Fruit fly (Drosophila melanogaster) whole organism, embryonic: ENCODE data around the gene nerfin-2.

ENCODE experiments used
- BtbVII ChIP-seq: fragments of 200-800 bp; sonication (Bioruptor generic); optimal IDR thresholded peaks from 3 replicates; lab custom pipeline; 2017; ENCODE audit warnings: missing biosample characterization, mild to moderate bottlenecking, missing genetic modification characterization
- C15 ChIP-seq: fragments of 200-800 bp; sonication (Bioruptor generic); IDR thresholded peaks from 3 replicates; pipeline ENCODE4 v1.3.6; 2022; ENCODE audit warnings: missing biosample characterization, missing genetic modification characterization
- CG11085 ChIP-seq: fragments of 200-800 bp; sonication (Bioruptor generic); IDR thresholded peaks from 2 replicates; pipeline ENCODE4 v1.3.6; 2022; ENCODE audit warnings: missing biosample characterization, missing genetic modification characterization
- CG12155 ChIP-seq: fragments of 200-800 bp; sonication (Bioruptor generic); optimal IDR thresholded peaks from 3 replicates; lab custom pipeline; 2016; ENCODE audit warnings: missing biosample characterization, missing genetic modification characterization
- CG13424 ChIP-seq: fragments of 200-800 bp; sonication (Bioruptor generic); optimal IDR thresholded peaks from 2 replicates; lab custom pipeline; 2019; ENCODE audit warnings: missing biosample characterization, mild to moderate bottlenecking, missing genetic modification characterization, moderate library complexity
- CG14860 ChIP-seq: fragments of 200-800 bp; sonication (Bioruptor generic); IDR thresholded peaks from 3 replicates; pipeline ENCODE4 v1.3.6; 2022; ENCODE audit warnings: missing biosample characterization, missing genetic modification characterization; ENCODE audit not compliant: partially characterized antibody
- CG15011 ChIP-seq: fragments of 200-800 bp; sonication (Bioruptor generic); optimal IDR thresholded peaks from 3 replicates; lab custom pipeline; 2018; ENCODE audit warnings: missing biosample characterization, mild to moderate bottlenecking, missing genetic modification characterization
- CG15696 ChIP-seq: fragments of 200-800 bp; sonication (Bioruptor generic); optimal IDR thresholded peaks from 2 replicates; lab custom pipeline; 2019; ENCODE audit warnings: missing biosample characterization, mild to moderate bottlenecking, missing genetic modification characterization, moderate library complexity
- CG17361 ChIP-seq: fragments of 200-800 bp; sonication (Bioruptor generic); IDR thresholded peaks from 3 replicates; pipeline ENCODE4 v1.3.6; 2022; ENCODE audit warnings: missing biosample characterization, missing genetic modification characterization
- CG17912 ChIP-seq: fragments of 200-800 bp; sonication (Bioruptor generic); optimal IDR thresholded peaks from 2 replicates; lab custom pipeline; 2018; ENCODE audit warnings: missing biosample characterization, mild to moderate bottlenecking, missing genetic modification characterization
- CG2889 ChIP-seq: fragments of 200-800 bp; sonication (Bioruptor generic); IDR thresholded peaks from 3 replicates; pipeline ENCODE4 v1.3.6; 2022; ENCODE audit warnings: missing biosample characterization, missing genetic modification characterization
- CG32532 ChIP-seq: fragments of 200-800 bp; sonication (Bioruptor generic); IDR thresholded peaks from 2 replicates; pipeline ENCODE4 v1.3.6; 2022; ENCODE audit warnings: missing biosample characterization, missing genetic modification characterization
- CG32772 ChIP-seq: fragments of 200-800 bp; sonication (Bioruptor generic); IDR thresholded peaks from 2 replicates; pipeline ENCODE4 v1.3.6; 2022; ENCODE audit warnings: missing biosample characterization, missing genetic modification characterization
- CG3838 ChIP-seq: fragments of 200-800 bp; sonication (Bioruptor generic); optimal IDR thresholded peaks from 3 replicates; lab custom pipeline; 2016; ENCODE audit warnings: missing biosample characterization, missing genetic modification characterization
- CG6791 ChIP-seq: fragments of 200-800 bp; sonication (Bioruptor generic); IDR thresholded peaks from 3 replicates; pipeline ENCODE4 v1.3.6; 2022; ENCODE audit warnings: missing biosample characterization, missing genetic modification characterization; ENCODE audit not compliant: partially characterized antibody
- CG6854 ChIP-seq: fragments of 200-800 bp; sonication (Bioruptor generic); optimal IDR thresholded peaks from 3 replicates; lab custom pipeline; 2017; ENCODE audit warnings: missing biosample characterization, mild to moderate bottlenecking, missing genetic modification characterization
- CG8765 ChIP-seq: fragments of 200-800 bp; sonication (Bioruptor generic); IDR thresholded peaks from 2 replicates; pipeline ENCODE4 v1.3.6; 2022; ENCODE audit warnings: missing biosample characterization, missing genetic modification characterization
- Dip2 ChIP-seq: fragments of 200-800 bp; sonication (Bioruptor generic); IDR thresholded peaks from 2 replicates; pipeline ENCODE4 v1.3.6; 2022; ENCODE audit warnings: missing biosample characterization, missing genetic modification characterization
- ERR ChIP-seq: fragments of 200-800 bp; sonication (Bioruptor generic); optimal IDR thresholded peaks from 2 replicates; lab custom pipeline; 2016; ENCODE audit warnings: missing biosample characterization, missing genetic modification characterization
- Ets65A ChIP-seq: fragments of 200-800 bp; sonication (Bioruptor generic); peaks from one replicate; lab custom pipeline; 2016; ENCODE audit warnings: missing biosample characterization, missing genetic modification characterization
- Hand ChIP-seq: fragments of 200-800 bp; sonication (Bioruptor generic); optimal IDR thresholded peaks from 2 replicates; lab custom pipeline; 2017; ENCODE audit warnings: mild to moderate bottlenecking, missing biosample characterization, missing genetic modification reagents, missing genetic modification characterization
- Med ChIP-seq: fragments of 200-800 bp; sonication (Bioruptor generic); peaks from one replicate; lab custom pipeline; 2016; ENCODE audit warnings: missing biosample characterization, missing genetic modification characterization, mild to moderate bottlenecking, inconsistent platforms, moderate library complexity
- PHDP ChIP-seq: fragments of 200-800 bp; sonication (Bioruptor generic); optimal IDR thresholded peaks from 3 replicates; lab custom pipeline; 2018; ENCODE audit warnings: missing biosample characterization, mild to moderate bottlenecking, missing genetic modification characterization, moderate library complexity
- Pdp1 ChIP-seq, 2 experiments: fragments of 200-800 bp; sonication (Bioruptor generic); optimal IDR thresholded peaks; 3 replicates each; lab custom pipeline; 2016; ENCODE audit warnings: missing biosample characterization in 2 of 2, missing genetic modification characterization in 2 of 2, mild to moderate bottlenecking in 1 of 2, moderate library complexity in 1 of 2
- Six4 ChIP-seq: fragments of 200-800 bp; sonication (Bioruptor generic); optimal IDR thresholded peaks from 2 replicates; lab custom pipeline; 2016; ENCODE audit warnings: missing biosample characterization, missing genetic modification characterization
- abd-A ChIP-seq: fragments of 200-800 bp; sonication (Bioruptor generic); optimal IDR thresholded peaks from 3 replicates; lab custom pipeline; 2019; ENCODE audit warnings: missing biosample characterization, mild to moderate bottlenecking, missing genetic modification characterization, moderate library complexity
- al ChIP-seq: fragments of 200-800 bp; sonication (Bioruptor generic); IDR thresholded peaks from 2 replicates; pipeline ENCODE4 v1.3.6; 2022; ENCODE audit warnings: missing biosample characterization, missing genetic modification characterization
- bigmax ChIP-seq: fragments of 200-800 bp; sonication (Bioruptor generic); optimal IDR thresholded peaks from 2 replicates; lab custom pipeline; 2018; ENCODE audit warnings: missing biosample characterization, mild to moderate bottlenecking, missing genetic modification characterization
- br ChIP-seq: fragments of >200 bp; optimal IDR thresholded peaks from 2 replicates; lab custom pipeline; 2017
- chinmo ChIP-seq: fragments of 200-800 bp; sonication (Bioruptor generic); IDR thresholded peaks from 4 replicates; pipeline ENCODE4 v1.3.6; 2022; ENCODE audit warnings: missing biosample characterization, missing genetic modification characterization; ENCODE audit not compliant: partially characterized antibody
- exex ChIP-seq: fragments of 200-800 bp; sonication (Bioruptor generic); optimal IDR thresholded peaks from 4 replicates; lab custom pipeline; 2018; ENCODE audit warnings: missing biosample characterization, mild to moderate bottlenecking, missing genetic modification characterization, moderate library complexity
- fd3F ChIP-seq: fragments of 200-800 bp; sonication (Bioruptor generic); optimal IDR thresholded peaks from 2 replicates; lab custom pipeline; 2018; ENCODE audit warnings: missing biosample characterization, mild to moderate bottlenecking, missing genetic modification characterization, moderate library complexity
- gem ChIP-seq: fragments of 200-800 bp; sonication (Bioruptor generic); optimal IDR thresholded peaks from 2 replicates; lab custom pipeline; 2019; ENCODE audit warnings: missing biosample characterization, mild to moderate bottlenecking, missing genetic modification characterization, moderate library complexity
- ham ChIP-seq: fragments of 200-800 bp; sonication (Bioruptor generic); IDR thresholded peaks from 2 replicates; pipeline ENCODE4 v1.3.6; 2022; ENCODE audit warnings: missing biosample characterization, missing genetic modification characterization
- ind ChIP-seq: fragments of 200-800 bp; sonication (Bioruptor generic); optimal IDR thresholded peaks from 3 replicates; lab custom pipeline; 2016; ENCODE audit warnings: missing biosample characterization, missing genetic modification characterization
- insv ChIP-seq, 2 experiments: fragments of 200-800 bp; sonication (Bioruptor generic); optimal IDR thresholded peaks; 3 replicates each; lab custom pipeline; 2016 to 2018; ENCODE audit warnings: missing biosample characterization in 2 of 2, missing genetic modification characterization in 2 of 2
- inv ChIP-seq: fragments of 200-800 bp; sonication (Bioruptor generic); IDR thresholded peaks from 2 replicates; pipeline ENCODE4 v1.3.6; 2022; ENCODE audit warnings: missing biosample characterization, missing genetic modification characterization; ENCODE audit not compliant: partially characterized antibody
- jing ChIP-seq: fragments of 200-800 bp; sonication (Bioruptor generic); optimal IDR thresholded peaks from 2 replicates; lab custom pipeline; 2018; ENCODE audit warnings: missing biosample characterization, mild to moderate bottlenecking, missing genetic modification characterization
- klu ChIP-seq: fragments of 200-800 bp; sonication (Bioruptor generic); IDR thresholded peaks from 2 replicates; pipeline ENCODE4 v1.3.6; 2022; ENCODE audit warnings: missing biosample characterization, missing genetic modification characterization
- lmd ChIP-seq: fragments of 200-800 bp; sonication (Bioruptor generic); IDR thresholded peaks from 2 replicates; pipeline ENCODE4 v1.3.6; 2022; ENCODE audit warnings: missing biosample characterization, missing genetic modification characterization
- lola ChIP-seq, 3 experiments: fragments of >200 bp in 2 of 3; fragments of 200-800 bp in 1 of 3; sonication (Bioruptor generic) in 1 of 3; optimal IDR thresholded peaks; 2 replicates each; lab custom pipeline; 2017 to 2019; ENCODE audit warnings: missing biosample characterization in 3 of 3, missing genetic modification characterization in 3 of 3, mild to moderate bottlenecking in 1 of 3, moderate library complexity in 1 of 3
- peb ChIP-seq: fragments of 200-800 bp; sonication (Bioruptor generic); IDR thresholded peaks from 2 replicates; pipeline ENCODE4 v1.3.6; 2022; ENCODE audit warnings: missing biosample characterization, missing genetic modification characterization
- pzg ChIP-seq: fragments of 200-800 bp; sonication (Bioruptor generic); optimal IDR thresholded peaks from 3 replicates; lab custom pipeline; 2018; ENCODE audit warnings: missing biosample characterization, mild to moderate bottlenecking, missing genetic modification characterization, moderate library complexity
- ranshi ChIP-seq: fragments of 200-800 bp; sonication (Bioruptor generic); IDR thresholded peaks from 2 replicates; pipeline ENCODE4 v1.3.6; 2022; ENCODE audit warnings: missing biosample characterization, missing genetic modification characterization
- slp2 ChIP-seq: fragments of 200-800 bp; sonication (Bioruptor generic); optimal IDR thresholded peaks from 2 replicates; lab custom pipeline; 2016; ENCODE audit warnings: missing biosample characterization, missing genetic modification characterization
- ssp ChIP-seq: fragments of 200-800 bp; sonication (Bioruptor generic); IDR thresholded peaks from 2 replicates; pipeline ENCODE4 v1.3.6; 2022; ENCODE audit warnings: missing biosample characterization, missing genetic modification characterization
- sug ChIP-seq: fragments of 200-800 bp; optimal IDR thresholded peaks from 2 replicates; lab custom pipeline; 2019; ENCODE audit warnings: missing biosample characterization, mild to moderate bottlenecking, missing genetic modification characterization, moderate library complexity
- tin ChIP-seq: fragments of 200-800 bp; sonication (Bioruptor generic); optimal IDR thresholded peaks from 3 replicates; lab custom pipeline; 2016; ENCODE audit warnings: missing biosample characterization, missing genetic modification characterization
- ttk ChIP-seq: fragments of 200-800 bp; sonication (Bioruptor generic); IDR thresholded peaks from 2 replicates; pipeline ENCODE4 v2.1.2; 2022; ENCODE audit warnings: missing biosample characterization, missing genetic modification characterization
- wek ChIP-seq: fragments of 200-800 bp; sonication (Bioruptor generic); optimal IDR thresholded peaks from 3 replicates; lab custom pipeline; 2018; ENCODE audit warnings: missing biosample characterization, mild to moderate bottlenecking, missing genetic modification characterization, moderate library complexity
- zen ChIP-seq: fragments of 200-800 bp; sonication (Bioruptor generic); optimal IDR thresholded peaks from 3 replicates; lab custom pipeline; 2018; ENCODE audit warnings: missing biosample characterization, mild to moderate bottlenecking, missing genetic modification characterization, moderate library complexity

Gene nerfin-2

DNA sequence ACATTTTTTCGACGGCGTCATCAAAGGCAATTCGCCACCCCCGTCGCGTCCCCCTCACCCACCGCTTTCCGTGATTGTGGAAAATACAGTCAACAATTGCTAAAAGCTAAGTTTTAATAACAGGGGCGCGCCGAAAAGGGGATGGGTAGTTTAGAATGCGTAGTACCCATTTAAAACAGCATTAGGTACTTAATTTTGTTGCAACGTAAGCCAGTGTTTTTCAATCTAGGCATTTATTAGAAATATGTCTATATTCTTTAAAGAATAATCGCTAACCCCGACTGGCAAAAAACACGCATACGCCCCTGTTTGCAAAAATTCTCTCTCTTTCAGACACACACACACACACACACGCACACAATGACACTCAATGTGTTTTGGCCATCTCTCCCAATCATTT is 14.0 kb downstream of the nerfin-2 start (continued):
- no peak for TF ChIP-seq inv
- TF ChIP-seq Med (GFP tag; lab: Kevin White, UChicago) = peak; percentile 94
- TF ChIP-seq CG12155 (GFP tag; lab: Kevin White, UChicago) = peak; percentile 52
- TF ChIP-seq sug (tag; lab: Kevin White, UChicago) = no peak
- TF ChIP-seq klu (GFP tag; lab: Robert Waterston, UW) = no peak
- TF ChIP-seq lola (GFP tag; optimal IDR thresholded peaks at IDR 0.05; lab: Kevin White, UChicago) = no peak
- TF ChIP-seq CG8765 (GFP tag; lab: Robert Waterston, UW) = peak; percentile 68; the same call in 1 of the 2 replicates
- no peak for TF ChIP-seq CG14860 (GFP tag; lab: Robert Waterston, UW)
- no peak for TF ChIP-seq CG15696 (tag; lab: Kevin White, UChicago)
- no peak for TF ChIP-seq CG17912 (GFP tag; lab: Kevin White, UChicago)
- peak; percentile 80 for TF ChIP-seq al (GFP tag; lab: Robert Waterston, UW)
- TF ChIP-seq ssp (GFP tag; lab: Robert Waterston, UW) = no peak
- TF ChIP-seq ttk (GFP tag; lab: Robert Waterston, UW) = peak; percentile 52
- peak; percentile 22 for TF ChIP-seq CG15011
- TF ChIP-seq C15 (GFP tag; lab: Robert Waterston, UW) = 0 out of 3 replicates have a peak, but pooled peaks have one; percentile 61
- no peak for TF ChIP-seq exex
- TF ChIP-seq ERR (GFP tag; lab: Kevin White, UChicago) = peak; percentile 5
- TF ChIP-seq ranshi (GFP tag; lab: Robert Waterston, UW) = peak; percentile 67; the same call in 1 of the 2 replicates
- peak; percentile 65 for TF ChIP-seq BtbVII (GFP tag; lab: Kevin White, UChicago)
- TF ChIP-seq CG32772 (GFP tag; lab: Robert Waterston, UW) = no peak
- TF ChIP-seq insv (GFP tag; optimal IDR thresholded peaks at IDR 0.05; lab: Kevin White, UChicago) = no peak
- no peak for TF ChIP-seq CG3838 (GFP tag; lab: Kevin White, UChicago)
- peak; percentile 82 for TF ChIP-seq CG32532 (GFP tag; lab: Robert Waterston, UW)
- no peak for TF ChIP-seq zen (tag; lab: Kevin White, UChicago)
- 0 out of 3 replicates have a peak, but pooled peaks have one; percentile 11 for TF ChIP-seq CG17361
- TF ChIP-seq Pdp1 (GFP tag; optimal IDR thresholded peaks at IDR 0.05; lab: Kevin White, UChicago) = peak; percentile 8 to 27
- no peak for TF ChIP-seq Dip2
- peak; percentile 45 for TF ChIP-seq ind
- TF ChIP-seq fd3F (GFP tag; lab: Kevin White, UChicago) = peak; percentile 31
- peak; percentile 14 for TF ChIP-seq CG13424 (tag; lab: Kevin White, UChicago)
- no peak for TF ChIP-seq Six4
- TF ChIP-seq Hand (GFP tag; lab: Kevin White, UChicago) = peak; percentile 54
- TF ChIP-seq PHDP (tag; lab: Kevin White, UChicago) = peak; percentile 45
- TF ChIP-seq jing = no peak
- TF ChIP-seq CG11085 = no peak; the same call in 1 of the 2 replicates
- no peak for TF ChIP-seq CG2889 (GFP tag; lab: Robert Waterston, UW)
- TF ChIP-seq pzg = no peak
- no peak for TF ChIP-seq slp2
- TF ChIP-seq abd-A = no peak
- peak; percentile 59 for TF ChIP-seq gem
- no peak for TF ChIP-seq wek (GFP tag; lab: Kevin White, UChicago)
- TF ChIP-seq CG6791 (GFP tag; lab: Robert Waterston, UW) = no peak
- 0 out of 4 replicates have a peak, but pooled peaks have one; percentile 5 for TF ChIP-seq chinmo (GFP tag; lab: Robert Waterston, UW)
- TF ChIP-seq ham (GFP tag; lab: Robert Waterston, UW) = no peak
- TF ChIP-seq br (lab: Kevin White, UChicago) = no peak
- TF ChIP-seq CG6854 (GFP tag; lab: Kevin White, UChicago) = no peak
- TF ChIP-seq peb (GFP tag; lab: Robert Waterston, UW) = no peak
- TF ChIP-seq tin (GFP tag; lab: Kevin White, UChicago) = peak; percentile 2
- peak; percentile 65; the same call in 1 of the 2 replicates for TF ChIP-seq lmd (GFP tag; lab: Robert Waterston, UW)
- peak; percentile 97 for TF ChIP-seq Ets65A
- TF ChIP-seq bigmax (GFP tag; lab: Kevin White, UChicago) = no peak
